Worm (Caenorhabditis elegans): ENCODE data around the gene ram-5.

Gene ram-5

ce11 chrX:14543224-14543623 is 6.7 kb upstream of the ram-5 start, which contains the start of gene T24C2.3:
Gene T24C2.3, plus strand, starts transcription at chrX:14543524.
- TF ChIP-seq hlh-13 (GFP tag; optimal IDR thresholded peaks at IDR 0.05) (no peak), madf-2 (tag; optimal IDR thresholded peaks at IDR 0.05) (no peak), ceh-31 (tag; optimal IDR thresholded peaks at IDR 0.05) (no peak), unc-42 (tag; optimal IDR thresholded peaks at IDR 0.05) (no peak), odd-2 (tag; optimal IDR thresholded peaks at IDR 0.05) (no peak), nhr-11 (tag; optimal IDR thresholded peaks at IDR 0.05) (no peak)

ce11 chrX:14545543-14545942 is 4.4 kb upstream of the ram-5 start, which contains the start of gene enri-2:
Gene enri-2, plus strand, starts transcription at chrX:14545843.
- TF ChIP-seq mec-3 (tag; optimal IDR thresholded peaks at IDR 0.05; ENCODE audit: borderline replicate concordance) (no peak), tbx-7 (tag; optimal IDR thresholded peaks at IDR 0.05) (no peak), pros-1 (tag; optimal IDR thresholded peaks at IDR 0.05) (no peak), fax-1 (tag; optimal IDR thresholded peaks at IDR 0.05) (no peak)

ce11 chrX:14556403-14556802 is 6.5 kb downstream of the ram-5 start:
- TF ChIP-seq ceh-22 (tag; optimal IDR thresholded peaks at IDR 0.05) (no peak), sdc-2 (tag; optimal IDR thresholded peaks at IDR 0.05) (no peak), dmd-4 (tag; optimal IDR thresholded peaks at IDR 0.05; ENCODE audit: borderline replicate concordance) (no peak), ceh-19 (GFP tag; optimal IDR thresholded peaks at IDR 0.05) (no peak), Y22D7AL.16 (tag; optimal IDR thresholded peaks at IDR 0.05) (no peak), nhr-232 (tag; optimal IDR thresholded peaks at IDR 0.05) (no peak), C08G9.2 (tag; optimal IDR thresholded peaks at IDR 0.05) (no peak), ceh-31 (tag; optimal IDR thresholded peaks at IDR 0.05) (no peak), hlh-6 (tag; optimal IDR thresholded peaks at IDR 0.05) (no peak), F13H6.1 (tag; optimal IDR thresholded peaks at IDR 0.05) (no peak), npax-4 (tag; optimal IDR thresholded peaks at IDR 0.05) (no peak)

DNA sequence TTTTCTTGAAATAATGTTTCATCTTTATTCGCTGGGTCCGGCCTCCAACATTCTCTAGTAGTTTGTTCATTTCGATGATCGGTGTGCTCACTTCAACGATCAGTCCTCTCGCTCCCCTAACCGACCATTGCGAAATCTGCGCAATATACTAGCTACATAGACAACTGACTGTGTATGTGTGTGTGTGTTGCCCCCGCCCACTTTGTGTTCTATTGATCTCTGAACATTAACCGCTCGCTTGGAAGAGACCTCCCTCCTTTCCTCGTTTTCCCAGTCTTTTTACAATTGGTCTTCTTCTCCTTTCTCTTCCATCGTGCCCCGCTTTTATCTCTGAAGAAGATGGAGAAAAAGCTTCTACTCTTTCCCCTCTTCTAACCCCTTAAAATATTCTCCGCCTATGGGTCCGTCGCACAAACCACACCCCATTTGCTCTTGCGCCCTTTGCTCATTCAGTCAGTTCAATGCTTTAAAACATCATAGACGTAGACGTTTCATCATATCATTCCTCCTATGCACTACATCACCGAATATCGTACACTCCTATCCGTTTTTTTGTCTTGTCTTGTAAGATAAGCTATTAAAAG is 7.5 kb downstream of the ram-5 start:
- TF ChIP-seq unc-86 (tag; optimal IDR thresholded peaks at IDR 0.05), result no peak
- no peak for TF ChIP-seq sdc-2 (tag; optimal IDR thresholded peaks at IDR 0.05)
- TF ChIP-seq tbx-7 (tag; optimal IDR thresholded peaks at IDR 0.05), result no peak
- no peak for TF ChIP-seq pat-9 (tag; optimal IDR thresholded peaks at IDR 0.05)
- TF ChIP-seq ahr-1 (tag; optimal IDR thresholded peaks at IDR 0.05), result no peak
- no peak for TF ChIP-seq che-1 (tag; optimal IDR thresholded peaks at IDR 0.05)
- no peak for TF ChIP-seq ceh-22 (tag; optimal IDR thresholded peaks at IDR 0.05)
- no peak for TF ChIP-seq zip-5 (tag; optimal IDR thresholded peaks at IDR 0.05)
- no peak for TF ChIP-seq pha-4 (tag; optimal IDR thresholded peaks at IDR 0.05)
- TF ChIP-seq mec-3 (tag; optimal IDR thresholded peaks at IDR 0.05; ENCODE audit: borderline replicate concordance), result no peak
- TF ChIP-seq hlh-30 (tag; optimal IDR thresholded peaks at IDR 0.05; ENCODE audit: insufficient read depth), result no peak
- TF ChIP-seq ama-1 (optimal IDR thresholded peaks at IDR 0.05), result no peak
- TF ChIP-seq ceh-30 (tag; optimal IDR thresholded peaks at IDR 0.05), result no peak
- TF ChIP-seq sox-2 (GFP tag; IDR thresholded peaks at IDR 0.05), result no peak
- TF ChIP-seq hlh-6 (tag; optimal IDR thresholded peaks at IDR 0.05), result peak; percentile 52
- TF ChIP-seq ceh-34 (tag; optimal IDR thresholded peaks at IDR 0.05), result peak; percentile 8
- no peak for TF ChIP-seq Y22D7AL.16 (tag; optimal IDR thresholded peaks at IDR 0.05)
- no peak for TF ChIP-seq unc-3 (GFP tag; conservative IDR thresholded peaks at IDR 0.05)
- TF ChIP-seq unc-3 (tag; optimal IDR thresholded peaks at IDR 0.05), result no peak
- no peak for TF ChIP-seq elt-4 (tag; optimal IDR thresholded peaks at IDR 0.05)
- peak; percentile 48 for TF ChIP-seq ref-2 (tag; optimal IDR thresholded peaks at IDR 0.05)
- TF ChIP-seq ceh-18 (tag; optimal IDR thresholded peaks at IDR 0.05), result peak; percentile 82
- no peak for TF ChIP-seq lin-11 (tag; optimal IDR thresholded peaks at IDR 0.05)
- TF ChIP-seq K02D7.2 (tag; optimal IDR thresholded peaks at IDR 0.05), result no peak
- no peak for TF ChIP-seq pros-1 (tag; optimal IDR thresholded peaks at IDR 0.05)
- no peak for TF ChIP-seq madf-2 (tag; optimal IDR thresholded peaks at IDR 0.05)
- no peak for TF ChIP-seq C08G9.2 (tag; optimal IDR thresholded peaks at IDR 0.05)
- no peak for TF ChIP-seq ceh-24 (tag; optimal IDR thresholded peaks at IDR 0.05)
- no peak for TF ChIP-seq hlh-8 (tag; optimal IDR thresholded peaks at IDR 0.05)
- no peak for TF ChIP-seq sox-4 (tag; optimal IDR thresholded peaks at IDR 0.05)
- peak; percentile 31 for TF ChIP-seq F13H6.1 (tag; optimal IDR thresholded peaks at IDR 0.05)
- no peak for TF ChIP-seq pqm-1 (tag; optimal IDR thresholded peaks at IDR 0.05)
- no peak for TF ChIP-seq ceh-45 (GFP tag; IDR thresholded peaks at IDR 0.05)
- TF ChIP-seq dmd-4 (tag; optimal IDR thresholded peaks at IDR 0.05; ENCODE audit: borderline replicate concordance), result no peak
- no peak for TF ChIP-seq gmeb-2 (tag; optimal IDR thresholded peaks at IDR 0.05)
- TF ChIP-seq ceh-2 (tag; optimal IDR thresholded peaks at IDR 0.05), result no peak
- TF ChIP-seq T23F11.4 (GFP tag; optimal IDR thresholded peaks at IDR 0.05), result no peak
